Fruit fly (Drosophila melanogaster): Measurements from ENCODE around the gene RpL30.
A peak's percentile ranks its signal among the peaks of the same experiment; 100 is the strongest.

RpL30 gene

DNA sequence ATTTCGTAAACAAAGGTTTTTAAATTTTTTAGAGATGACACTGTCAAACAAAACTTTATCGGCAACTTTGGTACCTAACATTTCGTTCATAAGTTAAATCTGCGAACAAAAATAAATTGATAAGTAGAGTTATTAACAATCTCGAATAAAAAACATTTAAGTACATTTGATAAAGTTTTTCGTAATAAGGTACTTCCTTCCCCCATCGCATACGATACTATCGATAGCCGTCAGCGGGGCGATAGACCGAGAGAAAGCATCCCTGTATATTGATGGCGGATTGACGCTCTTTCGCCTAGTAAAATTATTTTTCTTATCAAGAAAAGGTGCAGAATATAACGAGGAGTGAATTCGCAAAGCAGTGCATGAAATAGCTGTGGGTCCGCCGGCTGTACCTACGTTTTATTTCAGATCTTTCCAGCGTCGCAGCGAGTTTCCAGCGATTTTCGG is 36.0 kb upstream of the RpL30 start, which contains the start of the genes Ttc19 and Acn (continued):
- TF ChIP-seq CG10565 (GFP tag; optimal IDR thresholded peaks at IDR 0.05), result peak; percentile 9
- peak; percentile 77 for TF ChIP-seq PHDP (tag; optimal IDR thresholded peaks at IDR 0.05)
- peak; percentile 85 for TF ChIP-seq CG2678 (tag; optimal IDR thresholded peaks at IDR 0.05)
- TF ChIP-seq zfh2 (GFP tag; optimal IDR thresholded peaks at IDR 0.05), result peak; percentile 93
- peak; percentile 66 for TF ChIP-seq CG17802 (tag; optimal IDR thresholded peaks at IDR 0.05)
- peak; percentile 78 for TF ChIP-seq Bdp1 (GFP tag; optimal IDR thresholded peaks at IDR 0.05)
- no peak for TF ChIP-seq jigr1 (GFP tag; IDR thresholded peaks at IDR 0.05)
- TF ChIP-seq NC2β (GFP tag; optimal IDR thresholded peaks at IDR 0.05), result peak; percentile 86
- TF ChIP-seq CG3847 (GFP tag; IDR thresholded peaks at IDR 0.05), result peak; percentile 85
- peak; percentile 78 for TF ChIP-seq CG7839 (tag; optimal IDR thresholded peaks at IDR 0.05)
- peak; percentile 82 for TF ChIP-seq CG17385 (GFP tag; optimal IDR thresholded peaks at IDR 0.05)
- TF ChIP-seq CG18476 (GFP tag; optimal IDR thresholded peaks at IDR 0.05), result peak; percentile 83
- peak; percentile 84 for TF ChIP-seq CG10147 (GFP tag; optimal IDR thresholded peaks at IDR 0.05)
- peak; percentile 84 for TF ChIP-seq lab (GFP tag; optimal IDR thresholded peaks at IDR 0.05)
- peak; percentile 85 for TF ChIP-seq CG11247 (GFP tag; IDR thresholded peaks at IDR 0.05)
- peak; percentile 99 for TF ChIP-seq CG2116 (GFP tag; optimal IDR thresholded peaks at IDR 0.05)
- TF ChIP-seq stwl (tag; optimal IDR thresholded peaks at IDR 0.05), result peak; percentile 82
- peak; percentile 39 for TF ChIP-seq mirr (GFP tag; optimal IDR thresholded peaks at IDR 0.05)
- TF ChIP-seq CG13894 (tag; optimal IDR thresholded peaks at IDR 0.05), result no peak
- TF ChIP-seq CG8089 (GFP tag; optimal IDR thresholded peaks at IDR 0.05), result peak; percentile 81
- peak; percentile 43; the same call in 1 of the 2 replicates for TF ChIP-seq danr (GFP tag; IDR thresholded peaks at IDR 0.05)
- TF ChIP-seq Hr39 (optimal IDR thresholded peaks at IDR 0.05), result no peak
- TF ChIP-seq Six4 (GFP tag; optimal IDR thresholded peaks at IDR 0.05), result peak; percentile 74
- peak; percentile 82 for TF ChIP-seq ara (GFP tag; IDR thresholded peaks at IDR 0.05)
- peak; percentile 82 for TF ChIP-seq CG8765 (GFP tag; IDR thresholded peaks at IDR 0.05)
- TF ChIP-seq h (optimal IDR thresholded peaks at IDR 0.05), result no peak
- peak; percentile 60 for TF ChIP-seq fd96Cb (tag; optimal IDR thresholded peaks at IDR 0.05)
- TF ChIP-seq HLH4C (GFP tag; IDR thresholded peaks at IDR 0.05; ENCODE audit: partially characterized antibody), result peak; percentile 92
- no peak for TF ChIP-seq CG31365 (tag; optimal IDR thresholded peaks at IDR 0.05)
- peak; percentile 65 for TF ChIP-seq CG2875 (GFP tag; optimal IDR thresholded peaks at IDR 0.05)
- no peak for TF ChIP-seq Dip2 (GFP tag; IDR thresholded peaks at IDR 0.05)
- TF ChIP-seq Max (GFP tag; optimal IDR thresholded peaks at IDR 0.05), result peak; percentile 78
- no peak for TF ChIP-seq Eip74EF (GFP tag; optimal IDR thresholded peaks at IDR 0.05)
- TF ChIP-seq CG13287 (GFP tag; IDR thresholded peaks at IDR 0.05; ENCODE audit: partially characterized antibody), result peak; percentile 95
- TF ChIP-seq CG12744 (GFP tag; optimal IDR thresholded peaks at IDR 0.05), result peak; percentile 77
- peak; percentile 93 for TF ChIP-seq mam (GFP tag; optimal IDR thresholded peaks at IDR 0.05)
- peak; percentile 72 for TF ChIP-seq Awh (GFP tag; IDR thresholded peaks at IDR 0.05)
- TF ChIP-seq CG3281 (GFP tag; optimal IDR thresholded peaks at IDR 0.05), result peak; percentile 76
- TF ChIP-seq CG1832 (GFP tag; optimal IDR thresholded peaks at IDR 0.05), result no peak
- peak; percentile 71; the same call in 2 of the 3 replicates for TF ChIP-seq otp (GFP tag; IDR thresholded peaks at IDR 0.05)
- peak; percentile 75 for TF ChIP-seq rib (GFP tag; IDR thresholded peaks at IDR 0.05)
- TF ChIP-seq Hsf (GFP tag; optimal IDR thresholded peaks at IDR 0.05), result peak; percentile 91
- TF ChIP-seq nerfin-1 (tag; optimal IDR thresholded peaks at IDR 0.05), result peak; percentile 77
- peak; percentile 70 for TF ChIP-seq Adf1 (GFP tag; IDR thresholded peaks at IDR 0.05)
- TF ChIP-seq CG4854 (GFP tag; optimal IDR thresholded peaks at IDR 0.05), result peak; percentile 78
- no peak; the same call in none of the 3 replicates for TF ChIP-seq Mrtf (GFP tag; IDR thresholded peaks at IDR 0.05)
- TF ChIP-seq sug (tag; optimal IDR thresholded peaks at IDR 0.05), result peak; percentile 88
- TF ChIP-seq CG2129 (GFP tag; IDR thresholded peaks at IDR 0.05; ENCODE audit: partially characterized antibody), result peak; percentile 97
- TF ChIP-seq CG11695 (GFP tag; IDR thresholded peaks at IDR 0.05), result peak; percentile 53; the same call in 1 of the 3 replicates
- peak; percentile 92 for TF ChIP-seq vvl (GFP tag; IDR thresholded peaks at IDR 0.05)
- TF ChIP-seq CG32767 (GFP tag; IDR thresholded peaks at IDR 0.05), result peak; percentile 50

All from whole organism, embryonic.